Fruit fly (Drosophila melanogaster): Measurements from ENCODE around the gene CG6739.

CG6739 gene

dm6 chr2L:7608083-7608482 lies at the start of gene CG6739:
Gene CG6739, plus strand, starts transcription at chr2L:7608389.
- TF ChIP-seq insv (optimal IDR thresholded peaks at IDR 0.05) (no peak), h (optimal IDR thresholded peaks at IDR 0.05) (no peak), Sin3A (optimal IDR thresholded peaks at IDR 0.05) (no peak), psq (optimal IDR thresholded peaks at IDR 0.05) (no peak)

- TF ChIP-seq Sin3A (optimal IDR thresholded peaks at IDR 0.05) (no peak), Myc (optimal IDR thresholded peaks at IDR 0.05) (no peak), ttk (optimal IDR thresholded peaks at IDR 0.05) (no peak), h (optimal IDR thresholded peaks at IDR 0.05) (no peak), insv (optimal IDR thresholded peaks at IDR 0.05) (no peak), psq (optimal IDR thresholded peaks at IDR 0.05) (no peak)
Measured at dm6 chr2L:7559532-7559931, 48.7 kb upstream of the CG6739 start.

- TF ChIP-seq h (optimal IDR thresholded peaks at IDR 0.05): no peak
- TF ChIP-seq Sin3A (optimal IDR thresholded peaks at IDR 0.05): no peak
- no peak for TF ChIP-seq ttk (optimal IDR thresholded peaks at IDR 0.05)
- no peak for TF ChIP-seq insv (optimal IDR thresholded peaks at IDR 0.05)
- no peak for TF ChIP-seq Myc (optimal IDR thresholded peaks at IDR 0.05)
Measured at dm6 chr2L:7562542-7562941, 45.6 kb upstream of the CG6739 start.

dm6 chr2L:7564856-7565255 lies 43.3 kb upstream of the CG6739 start:
- no peak for TF ChIP-seq Myc (optimal IDR thresholded peaks at IDR 0.05)

dm6 chr2L:7566627-7567026 lies 41.6 kb upstream of the CG6739 start:
- no peak for TF ChIP-seq Sin3A (optimal IDR thresholded peaks at IDR 0.05)
- no peak for TF ChIP-seq psq (optimal IDR thresholded peaks at IDR 0.05)
- TF ChIP-seq insv (optimal IDR thresholded peaks at IDR 0.05): no peak
- no peak for TF ChIP-seq h (optimal IDR thresholded peaks at IDR 0.05)
- no peak for TF ChIP-seq ttk (optimal IDR thresholded peaks at IDR 0.05)
- TF ChIP-seq Myc (optimal IDR thresholded peaks at IDR 0.05): no peak

- TF ChIP-seq h (optimal IDR thresholded peaks at IDR 0.05): no peak
- TF ChIP-seq ttk (optimal IDR thresholded peaks at IDR 0.05): no peak
- no peak for TF ChIP-seq Myc (optimal IDR thresholded peaks at IDR 0.05)
- TF ChIP-seq psq (optimal IDR thresholded peaks at IDR 0.05): no peak
- no peak for TF ChIP-seq insv (optimal IDR thresholded peaks at IDR 0.05)
- no peak for TF ChIP-seq Sin3A (optimal IDR thresholded peaks at IDR 0.05)
Measured at dm6 chr2L:7570529-7570928, 37.7 kb upstream of the CG6739 start.

- no peak for TF ChIP-seq insv (optimal IDR thresholded peaks at IDR 0.05)
- no peak for TF ChIP-seq h (optimal IDR thresholded peaks at IDR 0.05)
- no peak for TF ChIP-seq Sin3A (optimal IDR thresholded peaks at IDR 0.05)
- no peak for TF ChIP-seq Myc (optimal IDR thresholded peaks at IDR 0.05)
- TF ChIP-seq psq (optimal IDR thresholded peaks at IDR 0.05): no peak
- TF ChIP-seq ttk (optimal IDR thresholded peaks at IDR 0.05): no peak
Measured at dm6 chr2L:7571667-7572502, 36.3 kb upstream of the CG6739 start.

- TF ChIP-seq Myc (optimal IDR thresholded peaks at IDR 0.05): no peak
Measured at dm6 chr2L:7572839-7573546, 35.2 kb upstream of the CG6739 start.

- TF ChIP-seq Sin3A (optimal IDR thresholded peaks at IDR 0.05) (no peak), h (optimal IDR thresholded peaks at IDR 0.05) (no peak), ttk (optimal IDR thresholded peaks at IDR 0.05) (no peak), Myc (optimal IDR thresholded peaks at IDR 0.05) (no peak), psq (optimal IDR thresholded peaks at IDR 0.05) (no peak)
Measured at dm6 chr2L:7573547-7573870, 34.7 kb upstream of the CG6739 start.

- no peak for TF ChIP-seq insv (optimal IDR thresholded peaks at IDR 0.05)
- no peak for TF ChIP-seq ttk (optimal IDR thresholded peaks at IDR 0.05)
- no peak for TF ChIP-seq psq (optimal IDR thresholded peaks at IDR 0.05)
- TF ChIP-seq h (optimal IDR thresholded peaks at IDR 0.05): no peak
- TF ChIP-seq Myc (optimal IDR thresholded peaks at IDR 0.05): no peak
- TF ChIP-seq Sin3A (optimal IDR thresholded peaks at IDR 0.05): no peak
Measured at dm6 chr2L:7574257-7575125, 33.7 kb upstream of the CG6739 start.

- TF ChIP-seq h (optimal IDR thresholded peaks at IDR 0.05) (no peak), ttk (optimal IDR thresholded peaks at IDR 0.05) (no peak), Myc (optimal IDR thresholded peaks at IDR 0.05) (no peak), psq (optimal IDR thresholded peaks at IDR 0.05) (no peak), insv (optimal IDR thresholded peaks at IDR 0.05) (no peak)
Measured at dm6 chr2L:7576462-7577360, 31.5 kb upstream of the CG6739 start.

- no peak for TF ChIP-seq Myc (optimal IDR thresholded peaks at IDR 0.05)
- TF ChIP-seq insv (optimal IDR thresholded peaks at IDR 0.05): no peak
- no peak for TF ChIP-seq Sin3A (optimal IDR thresholded peaks at IDR 0.05)
- no peak for TF ChIP-seq psq (optimal IDR thresholded peaks at IDR 0.05)
- TF ChIP-seq ttk (optimal IDR thresholded peaks at IDR 0.05): no peak
- no peak for TF ChIP-seq h (optimal IDR thresholded peaks at IDR 0.05)
Measured at dm6 chr2L:7577646-7578045, 30.5 kb upstream of the CG6739 start.

Measured in Kc167 (cell line).